Worm (Caenorhabditis elegans) whole organism, midembryonic: Measurements from ENCODE around the gene clec-32.

Source experiments
- T22C8.4 ChIP-seq: fragments of 200-800 bp; sonication (Bioruptor generic); IDR thresholded peaks from 2 replicates; pipeline ENCODE4 v1.3.6; 2022; ENCODE audit warnings: missing genetic modification characterization, missing compliant biosample characterization
- cog-1 ChIP-seq: sonication (generic microtip); optimal IDR thresholded peaks from 2 replicates; lab custom pipeline; 2016; ENCODE audit warnings: missing genetic modification characterization, missing compliant biosample characterization
- flt-1 ChIP-seq: fragments of 200-800 bp; sonication (Bioruptor generic); IDR thresholded peaks from 2 replicates; pipeline ENCODE4 v1.3.6; 2022; ENCODE audit warnings: missing genetic modification characterization, missing compliant biosample characterization
- klf-2 ChIP-seq: fragments of 200-800 bp; sonication (Bioruptor generic); conservative IDR thresholded peaks from 2 replicates; pipeline ENCODE4 v1.3.6; 2022; ENCODE audit warnings: missing genetic modification reagents, missing genetic modification characterization, missing compliant biosample characterization
- med-1 ChIP-seq: sonication (generic microtip); optimal IDR thresholded peaks from 2 replicates; lab custom pipeline; 2017; ENCODE audit warnings: missing genetic modification characterization, mild to moderate bottlenecking, missing compliant biosample characterization, antibody characterized with exemption, missing genetic modification reagents; ENCODE audit not compliant: insufficient read depth
- ref-1 ChIP-seq: fragments of 200-800 bp; sonication (Bioruptor generic); conservative IDR thresholded peaks from 2 replicates; pipeline ENCODE4 v1.3.6; 2022; ENCODE audit warnings: missing genetic modification reagents, missing genetic modification characterization, missing compliant biosample characterization
- tab-1 ChIP-seq: fragments of 200-800 bp; sonication (Bioruptor generic); IDR thresholded peaks from 2 replicates; pipeline ENCODE4 v1.3.6; 2022; ENCODE audit warnings: missing genetic modification characterization, missing compliant biosample characterization
- ztf-23 ChIP-seq: fragments of 200-800 bp; sonication (Bioruptor generic); IDR thresholded peaks from 2 replicates; pipeline ENCODE4 v1.3.6; 2022; ENCODE audit warnings: missing genetic modification reagents, missing genetic modification characterization, missing compliant biosample characterization
- ztf-29 ChIP-seq: fragments of 200-800 bp; sonication (Bioruptor generic); IDR thresholded peaks from 2 replicates; pipeline ENCODE4 v1.3.6; 2022; ENCODE audit warnings: missing genetic modification reagents, missing genetic modification characterization, missing compliant biosample characterization

clec-32 gene

DNA sequence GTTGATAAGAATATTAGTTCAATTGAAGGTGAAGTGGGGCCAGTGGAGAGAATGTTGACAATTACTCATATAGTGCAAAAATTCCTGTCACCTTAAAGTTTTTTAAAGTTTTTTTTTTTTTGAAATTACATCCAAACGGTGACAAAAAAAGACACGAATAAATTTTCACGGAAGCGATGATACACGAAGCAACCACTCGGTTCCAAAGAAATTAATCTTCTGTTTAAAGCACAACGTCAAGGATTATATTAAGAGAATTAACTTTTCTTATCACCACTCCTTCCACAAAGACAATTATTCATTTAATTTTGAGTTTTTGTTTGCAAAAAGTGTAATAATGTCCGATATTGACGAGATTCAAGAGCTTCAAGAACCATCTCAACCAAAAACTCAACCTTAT, 3.8 kb upstream of the clec-32 start, which contains the start of gene clec-28:
Gene clec-28 (plus strand): TSS at position 301 of the 400 bp plus-strand sequence.
- TF ChIP-seq T22C8.4 (GFP tag; lab: Robert Waterston, UW), result no peak
- TF ChIP-seq ztf-23 (GFP tag; lab: Robert Waterston, UW), result no peak
- TF ChIP-seq flt-1 (GFP tag; lab: Robert Waterston, UW), result no peak
- no peak for TF ChIP-seq ref-1 (GFP tag; lab: Robert Waterston, UW)
- TF ChIP-seq ztf-29, result no peak
- TF ChIP-seq tab-1 (GFP tag; lab: Robert Waterston, UW), result no peak

DNA sequence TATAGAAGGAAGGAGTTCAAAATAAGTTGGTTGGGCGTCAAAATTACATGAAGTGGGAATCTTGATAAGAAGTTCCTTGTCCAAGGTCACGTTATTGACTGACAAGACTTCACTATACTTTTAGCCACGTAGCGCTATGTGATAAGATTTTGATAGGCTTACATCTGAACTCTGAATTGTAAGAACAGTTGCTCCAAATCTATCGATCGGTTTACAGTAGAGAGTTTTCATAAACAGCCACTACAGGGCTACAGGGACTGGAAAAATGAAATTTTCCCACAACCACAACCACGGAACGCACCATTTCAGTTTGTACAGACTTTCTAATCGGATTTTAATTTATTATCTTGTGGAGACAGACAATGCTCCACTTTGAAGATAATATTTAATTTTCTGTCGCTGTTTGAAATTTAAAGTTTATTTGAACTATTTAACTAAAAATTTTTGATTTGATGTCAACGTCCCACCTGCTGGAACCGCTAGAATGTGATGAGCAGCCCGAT, 3.6 kb downstream of the clec-32 start, which contains the start of the genes clec-31 and clec-22:
Gene clec-31 (minus strand): TSS at position 101 of the 503 bp plus-strand sequence.
Gene clec-22 (plus strand): TSS at position 453 of the 503 bp plus-strand sequence.
- TF ChIP-seq klf-2 (GFP tag; lab: Robert Waterston, UW) (no peak), med-1 (GFP tag; lab: Kevin White, UChicago) (no peak), ztf-29 (no peak), T22C8.4 (GFP tag; lab: Robert Waterston, UW) (no peak), cog-1 (tag; lab: Kevin White, UChicago) (no peak), tab-1 (GFP tag; lab: Robert Waterston, UW) (no peak)

DNA sequence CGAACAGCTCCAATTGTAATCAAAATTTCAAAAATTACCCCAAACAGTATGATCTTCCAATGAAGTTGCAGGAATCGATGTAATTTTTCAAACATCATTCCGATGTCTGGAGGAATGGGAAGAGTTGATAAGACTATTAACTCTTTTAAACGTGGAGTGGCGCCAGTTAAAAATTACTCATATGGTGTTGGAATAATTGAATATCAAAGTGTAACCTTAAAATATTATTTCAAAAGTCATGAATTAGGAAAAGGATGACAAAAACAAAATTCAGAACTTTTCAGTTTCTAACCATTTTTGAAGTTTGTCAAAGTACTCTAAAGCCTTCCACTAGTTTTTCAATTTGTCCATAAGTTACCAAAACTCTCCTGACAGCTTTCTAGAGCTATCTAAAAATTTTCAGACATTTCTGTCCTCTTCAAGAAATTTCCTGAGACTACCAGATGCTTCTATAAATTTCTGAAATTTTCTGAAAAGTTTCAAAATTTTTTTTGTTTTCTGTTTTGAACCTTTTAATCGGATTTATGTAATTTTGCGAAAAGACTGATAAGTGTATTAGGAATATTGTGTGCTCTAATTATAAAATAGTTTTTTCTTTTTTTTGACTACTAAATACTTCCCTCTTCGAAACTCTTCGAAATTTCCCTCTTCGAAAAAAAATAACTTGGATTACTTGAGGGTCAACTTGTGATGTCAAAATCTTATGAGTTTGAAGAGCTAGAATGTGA, 7.5 kb downstream of the clec-32 start, which contains the start of the genes clec-35 and clec-27:
Gene clec-35 (minus strand): TSS at position 101 of the 728 bp plus-strand sequence.
Gene clec-27 (plus strand): TSS at position 678 of the 728 bp plus-strand sequence.
- no peak for TF ChIP-seq klf-2 (GFP tag; lab: Robert Waterston, UW)
- no peak for TF ChIP-seq ref-1 (GFP tag; lab: Robert Waterston, UW)
- TF ChIP-seq flt-1 (GFP tag; lab: Robert Waterston, UW), result no peak
- no peak for TF ChIP-seq med-1 (GFP tag; lab: Kevin White, UChicago)
- TF ChIP-seq ztf-23 (GFP tag; lab: Robert Waterston, UW), result no peak
- TF ChIP-seq tab-1 (GFP tag; lab: Robert Waterston, UW), result no peak
- no peak for TF ChIP-seq ztf-29
- TF ChIP-seq T22C8.4 (GFP tag; lab: Robert Waterston, UW), result no peak
- TF ChIP-seq cog-1 (tag; lab: Kevin White, UChicago), result no peak

DNA sequence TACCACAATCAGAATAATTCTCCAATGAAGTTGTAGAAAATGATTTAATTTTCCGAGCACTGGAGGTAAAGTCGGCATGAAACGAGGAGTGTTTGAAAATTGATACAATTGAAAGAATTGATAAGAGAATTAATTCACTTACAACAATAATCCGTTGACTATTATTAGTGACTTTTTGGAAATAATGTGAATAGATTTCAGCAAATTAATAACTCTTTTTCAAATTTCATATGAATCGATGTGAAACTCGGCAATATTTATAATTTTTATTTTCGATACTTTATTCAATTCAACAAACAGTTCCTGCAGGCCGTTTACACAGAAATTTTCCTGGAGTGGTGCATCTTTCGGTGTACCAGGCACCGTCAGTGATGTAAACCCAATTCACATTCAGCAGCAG, 9.6 kb downstream of the clec-32 start, which contains the start of gene clec-37:
Gene clec-37 (minus strand): TSS at position 101 of the 400 bp plus-strand sequence.
- no peak for TF ChIP-seq flt-1 (GFP tag; lab: Robert Waterston, UW)
- TF ChIP-seq T22C8.4 (GFP tag; lab: Robert Waterston, UW), result no peak
- no peak for TF ChIP-seq cog-1 (tag; lab: Kevin White, UChicago)
- TF ChIP-seq ztf-23 (GFP tag; lab: Robert Waterston, UW), result no peak
- TF ChIP-seq tab-1 (GFP tag; lab: Robert Waterston, UW), result no peak
- TF ChIP-seq med-1 (GFP tag; lab: Kevin White, UChicago), result no peak
- TF ChIP-seq ref-1 (GFP tag; lab: Robert Waterston, UW), result no peak
- no peak for TF ChIP-seq ztf-29
- no peak for TF ChIP-seq klf-2 (GFP tag; lab: Robert Waterston, UW)

- TF ChIP-seq klf-2 (GFP tag; lab: Robert Waterston, UW), result no peak
- TF ChIP-seq flt-1 (GFP tag; lab: Robert Waterston, UW), result no peak
- no peak for TF ChIP-seq tab-1 (GFP tag; lab: Robert Waterston, UW)
- TF ChIP-seq T22C8.4 (GFP tag; lab: Robert Waterston, UW), result no peak
- no peak for TF ChIP-seq cog-1 (tag; lab: Kevin White, UChicago)
- TF ChIP-seq med-1 (GFP tag; lab: Kevin White, UChicago), result no peak
- no peak for TF ChIP-seq ztf-23 (GFP tag; lab: Robert Waterston, UW)
- no peak for TF ChIP-seq ztf-29
- TF ChIP-seq ref-1 (GFP tag; lab: Robert Waterston, UW), result no peak
These were observed 13.1 kb downstream of the clec-32 start, which contains the start of the genes clec-36 and clec-26 for ce11 chrV:16848498-16848897. Gene clec-36, minus strand, starts transcription at chrV:16848598. Gene clec-26, plus strand, starts transcription at chrV:16848611.

ce11 chrV:16842941-16843340, 18.7 kb downstream of the clec-32 start, which contains the start of gene clec-25:
Gene clec-25, plus strand, starts transcription at chrV:16843241.
- no peak for TF ChIP-seq cog-1 (tag; lab: Kevin White, UChicago)
- TF ChIP-seq klf-2 (GFP tag; lab: Robert Waterston, UW), result no peak
- no peak for TF ChIP-seq T22C8.4 (GFP tag; lab: Robert Waterston, UW)

- no peak for TF ChIP-seq tab-1 (GFP tag; lab: Robert Waterston, UW)
- no peak for TF ChIP-seq med-1 (GFP tag; lab: Kevin White, UChicago)
- no peak for TF ChIP-seq ref-1 (GFP tag; lab: Robert Waterston, UW)
- no peak for TF ChIP-seq cog-1 (tag; lab: Kevin White, UChicago)
- no peak for TF ChIP-seq ztf-23 (GFP tag; lab: Robert Waterston, UW)
- TF ChIP-seq flt-1 (GFP tag; lab: Robert Waterston, UW), result no peak
- TF ChIP-seq T22C8.4 (GFP tag; lab: Robert Waterston, UW), result no peak
- TF ChIP-seq klf-2 (GFP tag; lab: Robert Waterston, UW), result no peak
These were observed 20.7 kb downstream of the clec-32 start, which contains the start of gene clec-40 for ce11 chrV:16840961-16841360. Gene clec-40, minus strand, starts transcription at chrV:16841061.

DNA sequence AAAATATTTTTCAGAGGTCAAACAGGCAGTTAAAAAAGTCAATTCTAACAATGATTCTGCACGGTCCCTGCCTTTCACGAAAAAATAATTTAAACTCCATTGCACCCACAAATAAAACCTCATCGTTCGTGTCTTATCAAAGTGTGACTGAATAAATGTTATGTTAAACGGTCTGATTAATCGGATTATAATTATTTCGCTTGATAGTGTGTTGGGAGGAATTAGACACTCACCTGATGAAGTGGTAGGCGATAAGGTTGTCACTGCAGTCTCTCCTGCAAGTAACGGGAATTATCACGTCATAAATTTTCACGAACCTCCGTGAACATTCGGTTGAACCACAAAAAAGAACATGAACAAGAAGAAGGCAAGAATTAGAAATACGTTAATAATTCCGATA, 21.3 kb downstream of the clec-32 start:
- TF ChIP-seq med-1 (GFP tag; lab: Kevin White, UChicago) (no peak), klf-2 (GFP tag; lab: Robert Waterston, UW) (no peak), T22C8.4 (GFP tag; lab: Robert Waterston, UW) (no peak), tab-1 (GFP tag; lab: Robert Waterston, UW) (no peak)

- TF ChIP-seq cog-1 (tag; lab: Kevin White, UChicago), result no peak
- no peak for TF ChIP-seq tab-1 (GFP tag; lab: Robert Waterston, UW)
- TF ChIP-seq T22C8.4 (GFP tag; lab: Robert Waterston, UW), result no peak
- no peak for TF ChIP-seq ref-1 (GFP tag; lab: Robert Waterston, UW)
- TF ChIP-seq flt-1 (GFP tag; lab: Robert Waterston, UW), result no peak
- no peak for TF ChIP-seq ztf-29
- TF ChIP-seq ztf-23 (GFP tag; lab: Robert Waterston, UW), result no peak
- TF ChIP-seq klf-2 (GFP tag; lab: Robert Waterston, UW), result no peak
- no peak for TF ChIP-seq med-1 (GFP tag; lab: Kevin White, UChicago)
These were observed 23.2 kb downstream of the clec-32 start for ce11 chrV:16838435-16838834.
